Worm (Caenorhabditis elegans) whole organism, mixed stage, embryonic: Measurements from ENCODE around the gene F23D12.4.
A peak's percentile ranks its signal among the peaks of the same experiment; 100 is the strongest.

ENCODE experiments used
- M03D4.4 ChIP-seq: sonication (generic microtip); optimal IDR thresholded peaks from 2 replicates; lab custom pipeline; 2017; ENCODE audit warnings: mild to moderate bottlenecking, missing genetic modification characterization, missing compliant biosample characterization
- bed-3 ChIP-seq: fragments of 200-800 bp; sonication (Bioruptor generic); optimal IDR thresholded peaks from 3 replicates; lab custom pipeline; 2018; ENCODE audit warnings: mild to moderate bottlenecking, missing genetic modification characterization, moderate library complexity, missing compliant biosample characterization
- blmp-1 ChIP-seq: fragments of 150-350 bp; optimal IDR thresholded peaks from 2 replicates; lab custom pipeline; 2014; ENCODE audit warnings: missing biosample characterization, missing genetic modification characterization
- ceh-39 ChIP-seq: fragments of 150-350 bp; optimal IDR thresholded peaks from 2 replicates; lab custom pipeline; 2014; ENCODE audit warnings: missing biosample characterization, missing genetic modification characterization
- ceh-43 ChIP-seq: fragments of 200-800 bp; sonication (Bioruptor generic); optimal IDR thresholded peaks from 2 replicates; lab custom pipeline; 2018; ENCODE audit warnings: mild to moderate bottlenecking, missing genetic modification characterization, moderate library complexity, missing compliant biosample characterization
- ceh-83 ChIP-seq: fragments of 200-800 bp; sonication (Bioruptor generic); optimal IDR thresholded peaks from 2 replicates; lab custom pipeline; 2018; ENCODE audit warnings: mild to moderate bottlenecking, missing genetic modification characterization, missing compliant biosample characterization
- ces-1 ChIP-seq: fragments of 150-350 bp; optimal IDR thresholded peaks from 2 replicates; lab custom pipeline; 2014; ENCODE audit warnings: missing biosample characterization, missing genetic modification reagents, missing genetic modification characterization
- cnd-1 ChIP-seq: fragments of 200-800 bp; sonication (Bioruptor generic); optimal IDR thresholded peaks from 2 replicates; lab custom pipeline; 2018; ENCODE audit warnings: mild to moderate bottlenecking, missing genetic modification characterization, missing compliant biosample characterization
- drap-1 ChIP-seq: fragments of 200-800 bp; sonication (Bioruptor generic); optimal IDR thresholded peaks from 3 replicates; lab custom pipeline; 2018; ENCODE audit warnings: mild to moderate bottlenecking, missing genetic modification characterization, missing compliant biosample characterization
- elt-1 ChIP-seq: sonication (generic microtip); optimal IDR thresholded peaks from 2 replicates; lab custom pipeline; 2017; ENCODE audit warnings: missing genetic modification characterization, mild to moderate bottlenecking, missing compliant biosample characterization, antibody characterized with exemption, moderate library complexity, borderline replicate concordance; ENCODE audit not compliant: insufficient read depth
- elt-3 ChIP-seq: fragments of 150-350 bp; optimal IDR thresholded peaks from 2 replicates; lab custom pipeline; 2014; ENCODE audit warnings: missing biosample characterization, missing genetic modification characterization
- flh-1 ChIP-seq: fragments of 200-800 bp; sonication (Bioruptor generic); optimal IDR thresholded peaks from 2 replicates; lab custom pipeline; 2018; ENCODE audit warnings: mild to moderate bottlenecking, missing genetic modification characterization, moderate library complexity, missing compliant biosample characterization
- ham-2 ChIP-seq: fragments of 200-800 bp; sonication (Bioruptor generic); optimal IDR thresholded peaks from 2 replicates; lab custom pipeline; 2018; ENCODE audit warnings: mild to moderate bottlenecking, missing genetic modification characterization, missing compliant biosample characterization
- hlh-1 ChIP-seq: fragments of 150-350 bp; optimal IDR thresholded peaks from 2 replicates; lab custom pipeline; 2014; ENCODE audit warnings: missing biosample characterization, missing genetic modification reagents, missing genetic modification characterization
- lin-13 ChIP-seq: fragments of 150-350 bp; optimal IDR thresholded peaks from 2 replicates; lab custom pipeline; 2014; ENCODE audit warnings: missing biosample characterization, missing genetic modification characterization
- lin-32 ChIP-seq: fragments of 200-800 bp; sonication (Bioruptor generic); optimal IDR thresholded peaks from 2 replicates; lab custom pipeline; 2018; ENCODE audit warnings: mild to moderate bottlenecking, missing genetic modification characterization, missing compliant biosample characterization
- lsy-2 ChIP-seq: fragments of 150-350 bp; optimal IDR thresholded peaks from 2 replicates; lab custom pipeline; 2014; ENCODE audit warnings: missing biosample characterization, missing genetic modification characterization
- mab-5 ChIP-seq: fragments of 150-350 bp; optimal IDR thresholded peaks from 2 replicates; lab custom pipeline; 2014; ENCODE audit warnings: missing biosample characterization, missing genetic modification characterization
- mep-1 ChIP-seq: fragments of 150-350 bp; optimal IDR thresholded peaks from 2 replicates; lab custom pipeline; 2017; ENCODE audit warnings: missing biosample characterization, missing genetic modification reagents, missing genetic modification characterization, inconsistent platforms
- mls-2 ChIP-seq: sonication (generic microtip); optimal IDR thresholded peaks from 2 replicates; lab custom pipeline; 2016; ENCODE audit warnings: mild to moderate bottlenecking, missing genetic modification characterization, moderate library complexity, missing compliant biosample characterization
- nhr-12 ChIP-seq: fragments of 150-350 bp; optimal IDR thresholded peaks from 2 replicates; lab custom pipeline; 2014; ENCODE audit warnings: missing biosample characterization, missing genetic modification characterization
- nhr-2 ChIP-seq: fragments of 150-350 bp; optimal IDR thresholded peaks from 2 replicates; lab custom pipeline; 2014; ENCODE audit warnings: missing biosample characterization, missing genetic modification characterization
- nhr-237 ChIP-seq: fragments of 150-350 bp; optimal IDR thresholded peaks from 2 replicates; lab custom pipeline; 2014; ENCODE audit warnings: missing biosample characterization, missing genetic modification characterization
- nhr-28 ChIP-seq: fragments of 150-350 bp; optimal IDR thresholded peaks from 2 replicates; lab custom pipeline; 2014; ENCODE audit warnings: missing biosample characterization, missing genetic modification characterization
- nhr-76 ChIP-seq: sonication (generic microtip); optimal IDR thresholded peaks from 2 replicates; lab custom pipeline; 2017; ENCODE audit warnings: missing biosample characterization, missing genetic modification characterization
- pha-4 ChIP-seq: fragments of 150-350 bp; optimal IDR thresholded peaks from 2 replicates; lab custom pipeline; 2018; ENCODE audit warnings: missing biosample characterization, missing genetic modification reagents, missing genetic modification characterization
- sem-2 ChIP-seq: fragments of 200-800 bp; sonication (Bioruptor generic); optimal IDR thresholded peaks from 2 replicates; lab custom pipeline; 2018; ENCODE audit warnings: mild to moderate bottlenecking, missing genetic modification characterization, missing compliant biosample characterization
- snpc-4 ChIP-seq: fragments of 150-350 bp; optimal IDR thresholded peaks from 2 replicates; lab custom pipeline; 2014; ENCODE audit warnings: missing biosample characterization, missing genetic modification characterization
- sptf-1 ChIP-seq: sonication (generic microtip); optimal IDR thresholded peaks from 2 replicates; lab custom pipeline; 2017; ENCODE audit warnings: mild to moderate bottlenecking, missing genetic modification characterization, moderate library complexity, missing compliant biosample characterization
- tbx-8 ChIP-seq: fragments of 200-800 bp; sonication (Bioruptor generic); optimal IDR thresholded peaks from 2 replicates; lab custom pipeline; 2018; ENCODE audit warnings: mild to moderate bottlenecking, missing genetic modification characterization, moderate library complexity, missing compliant biosample characterization
- unc-120 ChIP-seq: sonication (generic microtip); optimal IDR thresholded peaks from 2 replicates; lab custom pipeline; 2017; ENCODE audit warnings: missing genetic modification characterization, missing compliant biosample characterization; ENCODE audit not compliant: poor library complexity, severe bottlenecking
- unc-39 ChIP-seq: fragments of 150-350 bp; optimal IDR thresholded peaks from 2 replicates; lab custom pipeline; 2014; ENCODE audit warnings: missing biosample characterization, missing genetic modification characterization
- unc-62 ChIP-seq: fragments of 150-350 bp; optimal IDR thresholded peaks from 2 replicates; lab custom pipeline; 2014; ENCODE audit warnings: missing biosample characterization, missing genetic modification reagents, missing genetic modification characterization
- zip-8 ChIP-seq: fragments of 150-350 bp; optimal IDR thresholded peaks from 2 replicates; lab custom pipeline; 2014; ENCODE audit warnings: missing biosample characterization, missing genetic modification characterization
- ztf-11 ChIP-seq: fragments of 150-350 bp; optimal IDR thresholded peaks from 2 replicates; lab custom pipeline; 2014; ENCODE audit warnings: missing biosample characterization, missing genetic modification characterization

Gene F23D12.4

ce11 chrX:14484827-14485226 is 40.0 kb downstream of the F23D12.4 start, which contains the start of gene M163.8:
M163.8 (plus strand) TSS chrX:14485127.
- TF ChIP-seq ceh-39 (tag; lab: Kevin White, UChicago) (no peak), snpc-4 (tag; lab: Kevin White, UChicago) (no peak), mab-5 (tag; lab: Kevin White, UChicago) (no peak)
- TF ChIP-seq, all 35 proteins: peak for 0

- TF ChIP-seq ceh-39 (tag; lab: Kevin White, UChicago) (peak; percentile 58), ztf-11 (tag; lab: Kevin White, UChicago) (peak; percentile 26), snpc-4 (tag; lab: Kevin White, UChicago) (no peak), nhr-237 (tag; lab: Kevin White, UChicago) (no peak), nhr-12 (tag; lab: Kevin White, UChicago) (no peak), lsy-2 (tag; lab: Kevin White, UChicago) (no peak), mab-5 (tag; lab: Kevin White, UChicago) (no peak), lin-13 (tag; lab: Kevin White, UChicago) (no peak), flh-1 (GFP tag; lab: Kevin White, UChicago) (no peak), mep-1 (tag; lab: Kevin White, UChicago) (peak; percentile 43), hlh-1 (peak; percentile 82), ceh-83 (GFP tag; lab: Kevin White, UChicago) (no peak), elt-3 (no peak), drap-1 (GFP tag; lab: Kevin White, UChicago) (no peak), nhr-28 (tag; lab: Kevin White, UChicago) (no peak), sem-2 (GFP tag; lab: Kevin White, UChicago) (no peak), bed-3 (GFP tag; lab: Kevin White, UChicago) (no peak), cnd-1 (tag; lab: Kevin White, UChicago) (peak; percentile 97), ceh-43 (GFP tag; lab: Kevin White, UChicago) (peak; percentile 80), lin-32 (GFP tag; lab: Kevin White, UChicago) (peak; percentile 90), zip-8 (peak; percentile 97), pha-4 (no peak), unc-62 (GFP tag; lab: Kevin White, UChicago) (peak; percentile 41), mls-2 (tag; lab: Kevin White, UChicago) (peak; percentile 67), nhr-2 (tag; lab: Kevin White, UChicago) (peak; percentile 92), nhr-76 (tag; lab: Kevin White, UChicago) (no peak), ces-1 (GFP tag; lab: Kevin White, UChicago) (no peak)
Observed at ce11 chrX:14486503-14486902, 41.7 kb downstream of the F23D12.4 start.

ce11 chrX:14487333-14487732 is 42.5 kb downstream of the F23D12.4 start:
- TF ChIP-seq ceh-39 (tag; lab: Kevin White, UChicago) (no peak), zip-8 (no peak), ztf-11 (tag; lab: Kevin White, UChicago) (no peak), nhr-2 (tag; lab: Kevin White, UChicago) (no peak), nhr-28 (tag; lab: Kevin White, UChicago) (no peak), cnd-1 (tag; lab: Kevin White, UChicago) (peak; percentile 74), blmp-1 (tag; lab: Kevin White, UChicago) (no peak), bed-3 (GFP tag; lab: Kevin White, UChicago) (no peak), mls-2 (tag; lab: Kevin White, UChicago) (peak; percentile 26), drap-1 (GFP tag; lab: Kevin White, UChicago) (no peak), ceh-83 (GFP tag; lab: Kevin White, UChicago) (no peak), sem-2 (GFP tag; lab: Kevin White, UChicago) (no peak), ham-2 (GFP tag; lab: Kevin White, UChicago) (no peak), lin-32 (GFP tag; lab: Kevin White, UChicago) (no peak), lin-13 (tag; lab: Kevin White, UChicago) (no peak), flh-1 (GFP tag; lab: Kevin White, UChicago) (no peak), ces-1 (GFP tag; lab: Kevin White, UChicago) (peak; percentile 94), sptf-1 (tag; lab: Kevin White, UChicago) (no peak), unc-120 (tag; lab: Kevin White, UChicago) (no peak), unc-62 (GFP tag; lab: Kevin White, UChicago) (peak; percentile 28), nhr-12 (tag; lab: Kevin White, UChicago) (no peak), nhr-76 (tag; lab: Kevin White, UChicago) (no peak), hlh-1 (no peak), mep-1 (tag; lab: Kevin White, UChicago) (no peak), unc-39 (tag; lab: Kevin White, UChicago) (no peak), tbx-8 (GFP tag; lab: Kevin White, UChicago) (no peak), M03D4.4 (tag; lab: Kevin White, UChicago) (no peak), lsy-2 (tag; lab: Kevin White, UChicago) (no peak), mab-5 (tag; lab: Kevin White, UChicago) (peak; percentile 13), elt-1 (tag; lab: Kevin White, UChicago) (peak; percentile 40), ceh-43 (GFP tag; lab: Kevin White, UChicago) (no peak), snpc-4 (tag; lab: Kevin White, UChicago) (no peak), elt-3 (no peak), nhr-237 (tag; lab: Kevin White, UChicago) (no peak), pha-4 (no peak)
